Worm (Caenorhabditis elegans): ENCODE measurements around the gene aex-2.

The aex-2 gene

ce11 chrX:9622609-9623008, 30.3 kb downstream of the aex-2 start (continued):
- TF ChIP-seq nhr-47 (tag; optimal IDR thresholded peaks at IDR 0.05) (peak; percentile 39), unc-98 (GFP tag; IDR thresholded peaks at IDR 0.05) (no peak), zag-1 (tag; optimal IDR thresholded peaks at IDR 0.05) (no peak), fkh-4 (tag; optimal IDR thresholded peaks at IDR 0.05; ENCODE audit: borderline replicate concordance) (no peak), jun-1 (tag; optimal IDR thresholded peaks at IDR 0.05) (no peak), ztf-11 (tag; optimal IDR thresholded peaks at IDR 0.05) (no peak), mab-9 (GFP tag; IDR thresholded peaks at IDR 0.05) (no peak), ceh-88 (GFP tag; IDR thresholded peaks at IDR 0.05) (no peak), pax-3 (tag; optimal IDR thresholded peaks at IDR 0.05) (no peak), ceh-90 (tag; optimal IDR thresholded peaks at IDR 0.05) (no peak), nhr-237 (tag; optimal IDR thresholded peaks at IDR 0.05) (no peak), mep-1 (tag; optimal IDR thresholded peaks at IDR 0.05) (no peak), lir-3 (tag; optimal IDR thresholded peaks at IDR 0.05; ENCODE audit: poor library complexity) (no peak), dsc-1 (tag; optimal IDR thresholded peaks at IDR 0.05) (no peak)

DNA sequence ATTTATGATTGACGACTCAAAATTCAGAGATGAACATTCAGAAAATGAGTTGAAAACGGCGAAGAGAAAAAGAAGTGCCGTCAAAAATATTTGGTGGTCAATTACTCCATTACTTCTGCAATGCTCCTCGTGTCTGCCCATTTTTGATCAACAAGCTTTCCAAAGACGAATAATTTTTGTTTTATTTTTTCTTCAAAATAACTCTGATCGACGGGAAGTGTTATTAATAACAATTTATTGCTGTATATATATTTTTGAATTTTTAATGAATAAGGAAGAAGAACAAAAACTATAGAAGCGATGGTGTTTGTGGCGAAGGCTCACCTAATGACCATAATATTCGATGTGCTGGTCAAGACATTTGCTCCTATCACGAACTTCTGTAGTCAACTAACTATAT, 32.8 kb downstream of the aex-2 start, which contains the start of gene C11E4.8:
Gene C11E4.8 (plus strand): TSS at position 301 of the 400 bp plus-strand sequence.
- no peak for TF ChIP-seq C04F5.9 (tag; optimal IDR thresholded peaks at IDR 0.05)
- TF ChIP-seq xbp-1 (tag; optimal IDR thresholded peaks at IDR 0.05): no peak
- TF ChIP-seq ztf-4 (tag; optimal IDR thresholded peaks at IDR 0.05): no peak
- no peak for TF ChIP-seq lsy-2 (tag; optimal IDR thresholded peaks at IDR 0.05)
- no peak for TF ChIP-seq aha-1 (tag; optimal IDR thresholded peaks at IDR 0.05)
- TF ChIP-seq ztf-11 (tag; optimal IDR thresholded peaks at IDR 0.05): no peak
- no peak for TF ChIP-seq mep-1 (tag; optimal IDR thresholded peaks at IDR 0.05)
- no peak for TF ChIP-seq ets-5 (GFP tag; IDR thresholded peaks at IDR 0.05)
- no peak for TF ChIP-seq nhr-84 (tag; optimal IDR thresholded peaks at IDR 0.05)
- TF ChIP-seq nhr-85 (tag): no peak
- TF ChIP-seq alr-1 (tag; optimal IDR thresholded peaks at IDR 0.05; ENCODE audit: borderline replicate concordance): no peak
- TF ChIP-seq skn-1 (tag; optimal IDR thresholded peaks at IDR 0.05): no peak
- no peak for TF ChIP-seq egl-27 (tag; optimal IDR thresholded peaks at IDR 0.05)
- TF ChIP-seq ceh-88 (GFP tag; IDR thresholded peaks at IDR 0.05): no peak
- no peak for TF ChIP-seq ceh-82 (tag; optimal IDR thresholded peaks at IDR 0.05)
- no peak for TF ChIP-seq efl-3 (GFP tag; optimal IDR thresholded peaks at IDR 0.05)
- TF ChIP-seq lin-35 (GFP tag; optimal IDR thresholded peaks at IDR 0.05): no peak

- TF ChIP-seq pax-3 (tag; optimal IDR thresholded peaks at IDR 0.05) (no peak), ces-1 (GFP tag; optimal IDR thresholded peaks at IDR 0.05) (no peak), ceh-63 (GFP tag; optimal IDR thresholded peaks at IDR 0.05) (no peak), mef-2 (tag; optimal IDR thresholded peaks at IDR 0.05) (no peak), lin-13 (GFP tag; optimal IDR thresholded peaks at IDR 0.05) (no peak), dpl-1 (GFP tag; optimal IDR thresholded peaks at IDR 0.05) (no peak), C34B4.2 (tag; optimal IDR thresholded peaks at IDR 0.05) (no peak)
Measured at ce11 chrX:9616919-9617318, 36.0 kb downstream of the aex-2 start, which contains the start of gene C11E4.7. Gene C11E4.7 (plus strand): TSS chrX:9617219.

ce11 chrX:9610040-9610613, 42.8 kb downstream of the aex-2 start, which contains the start of gene C11E4.6:
Gene C11E4.6 (plus strand): TSS chrX:9610563.
- no peak for TF ChIP-seq alr-1 (tag; optimal IDR thresholded peaks at IDR 0.05; ENCODE audit: borderline replicate concordance)
- no peak for TF ChIP-seq lin-15B (tag; optimal IDR thresholded peaks at IDR 0.05)
- no peak for TF ChIP-seq ceh-88 (GFP tag; IDR thresholded peaks at IDR 0.05)
- no peak for TF ChIP-seq mef-2 (tag; optimal IDR thresholded peaks at IDR 0.05)
- TF ChIP-seq unc-62 (GFP tag; optimal IDR thresholded peaks at IDR 0.05): no peak
- peak; percentile 57 for TF ChIP-seq lin-14 (GFP tag; optimal IDR thresholded peaks at IDR 0.05)
- peak; percentile 41 for TF ChIP-seq fkh-10 (GFP tag; optimal IDR thresholded peaks at IDR 0.05)
- TF ChIP-seq lsy-2 (tag; optimal IDR thresholded peaks at IDR 0.05): no peak
- no peak for TF ChIP-seq F16B12.6 (tag; optimal IDR thresholded peaks at IDR 0.05)
- TF ChIP-seq nhr-11 (tag; optimal IDR thresholded peaks at IDR 0.05): no peak
